Fruit fly (Drosophila melanogaster): ENCODE results near the gene mAcon2.

mAcon2 gene

DNA sequence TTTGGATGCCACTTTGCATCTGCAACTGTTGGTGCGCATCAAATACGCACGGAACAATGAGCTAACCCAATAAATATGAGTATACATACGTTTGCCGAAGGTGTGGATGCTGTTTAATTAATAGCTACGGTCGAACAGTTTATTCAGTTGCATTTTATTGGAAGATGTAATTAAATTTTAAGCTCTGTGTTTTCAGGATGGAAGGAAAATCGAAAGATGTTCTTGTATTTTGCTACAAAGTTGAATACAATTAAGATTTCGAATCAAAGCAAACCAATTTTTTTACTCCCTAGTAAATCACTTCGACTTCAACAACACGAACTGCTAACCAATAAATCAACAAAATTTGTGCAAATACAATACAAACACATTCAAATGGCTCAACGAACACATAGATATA is at the start of gene mAcon2:
Gene mAcon2, plus strand, starts transcription at position 301 of the 400 bp plus-strand sequence.
- TF ChIP-seq CG8478 (optimal IDR thresholded peaks at IDR 0.05) = no peak
- no peak for TF ChIP-seq CTCF (optimal IDR thresholded peaks at IDR 0.05)

DNA sequence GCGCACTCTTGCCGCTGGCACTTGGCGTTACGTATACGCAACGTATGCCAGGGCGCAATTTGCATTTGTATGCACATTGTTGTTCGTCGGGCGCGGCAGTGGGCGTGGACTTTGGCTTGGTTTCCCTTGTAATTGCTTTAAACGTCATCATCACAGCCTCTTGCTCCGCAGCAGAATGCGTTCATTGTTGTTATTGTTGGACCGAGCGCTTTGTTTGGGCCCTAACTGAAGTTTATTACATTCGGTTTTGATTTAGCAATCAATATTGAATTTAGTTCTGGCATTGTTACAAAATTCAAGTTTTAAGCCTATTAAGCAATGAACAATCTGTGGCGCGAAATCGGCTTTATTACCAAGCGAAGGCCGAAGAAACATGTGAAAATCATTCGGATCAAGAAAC is 48.9 kb upstream of the mAcon2 start, which contains the start of gene CG43449:
Gene CG43449, plus strand, starts transcription at position 301 of the 400 bp plus-strand sequence.
- TF ChIP-seq CG8478 (optimal IDR thresholded peaks at IDR 0.05) (no peak), CTCF (optimal IDR thresholded peaks at IDR 0.05) (no peak)

DNA sequence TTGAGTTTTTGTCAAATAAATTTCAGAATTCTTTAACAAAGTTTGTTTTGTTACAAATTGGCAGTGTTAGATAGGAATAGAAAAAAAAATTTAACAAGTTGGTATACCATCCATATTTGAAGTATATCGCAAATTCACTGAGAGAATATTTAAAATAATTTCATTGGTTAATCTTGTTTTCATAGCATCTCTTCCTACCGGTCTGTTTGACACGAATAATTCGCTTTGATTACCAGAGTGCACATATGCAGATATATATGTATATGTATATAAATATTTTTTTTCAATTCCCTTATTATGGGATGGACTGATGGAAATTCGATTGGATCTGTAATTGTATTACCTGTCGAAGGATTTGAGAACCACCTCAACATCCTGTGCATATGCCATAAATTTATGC is 21.4 kb upstream of the mAcon2 start, which contains the start of gene SdhCL:
Gene SdhCL, minus strand, starts transcription at position 101 of the 400 bp plus-strand sequence.
- TF ChIP-seq CG8478 (optimal IDR thresholded peaks at IDR 0.05) (no peak), CTCF (optimal IDR thresholded peaks at IDR 0.05) (no peak)

DNA sequence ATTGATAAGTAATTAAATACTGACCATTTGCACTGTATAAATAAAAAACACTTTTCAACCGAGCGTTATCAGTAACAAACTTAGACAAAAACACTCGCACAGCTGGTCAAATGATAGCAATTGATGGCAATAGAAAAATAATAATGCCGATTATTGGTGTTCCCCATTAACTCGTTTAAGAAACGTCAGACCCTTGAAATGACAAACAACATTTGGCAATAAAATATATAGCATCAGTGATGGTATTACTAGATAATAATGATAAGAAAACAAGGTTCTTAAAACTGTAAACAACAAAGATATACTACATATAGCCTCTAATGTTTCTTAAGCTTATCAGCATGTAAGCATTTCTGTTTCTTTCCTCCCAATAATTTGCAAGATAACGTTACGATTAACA is 10.6 kb upstream of the mAcon2 start:
- TF ChIP-seq CG8478 (optimal IDR thresholded peaks at IDR 0.05) (no peak), CTCF (optimal IDR thresholded peaks at IDR 0.05) (no peak)

DNA sequence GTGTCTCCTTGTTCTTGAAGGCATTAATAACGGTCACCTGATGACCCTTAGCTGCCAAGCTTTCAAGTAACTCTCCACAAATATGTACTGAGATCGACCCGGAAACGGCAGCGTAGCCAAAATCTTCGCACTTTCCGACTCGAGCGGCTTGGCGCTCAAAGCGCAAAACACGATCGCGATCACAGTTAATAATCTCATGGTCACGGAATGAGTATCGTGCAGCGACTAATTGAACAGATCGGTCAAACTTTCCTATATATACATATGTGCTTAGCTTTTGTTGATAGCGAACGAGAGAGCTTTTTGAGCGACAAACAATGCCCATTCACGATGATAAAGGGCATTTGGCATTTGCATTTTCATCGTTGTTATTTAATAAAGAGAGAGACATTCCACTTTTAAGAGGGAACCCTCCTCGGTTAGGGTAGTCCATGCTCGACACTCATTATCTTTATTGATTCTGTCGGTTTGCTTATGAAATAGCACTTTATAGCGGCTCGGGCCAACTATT is 8.8 kb upstream of the mAcon2 start, which contains the start of gene Ugt35C1:
Gene Ugt35C1, minus strand, starts transcription at position 213 of the 511 bp plus-strand sequence.
- TF ChIP-seq CG8478 (optimal IDR thresholded peaks at IDR 0.05) = no peak
- no peak for TF ChIP-seq CTCF (optimal IDR thresholded peaks at IDR 0.05)

DNA sequence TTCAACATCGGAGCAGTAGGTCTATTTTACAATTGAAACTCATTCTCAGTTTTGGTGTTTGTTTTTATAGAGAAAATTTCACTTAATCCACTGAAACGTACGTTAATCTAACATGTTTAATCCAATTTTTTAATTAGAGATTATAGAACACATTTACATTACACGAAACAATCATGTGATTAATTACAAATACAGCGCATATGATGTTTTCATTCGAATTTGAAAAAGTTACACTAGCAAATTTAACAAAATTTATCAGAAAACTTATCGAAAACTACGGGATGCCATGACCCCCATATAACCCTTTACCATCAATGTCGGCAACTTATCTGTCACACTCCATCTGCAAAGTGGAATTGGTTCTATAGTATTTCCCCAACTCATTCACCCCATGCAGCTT is 8.2 kb downstream of the mAcon2 start, which contains the start of gene CheA86a:
Gene CheA86a, minus strand, starts transcription at position 101 of the 400 bp plus-strand sequence.
- TF ChIP-seq CTCF (optimal IDR thresholded peaks at IDR 0.05) (no peak), CG8478 (optimal IDR thresholded peaks at IDR 0.05) (no peak)

DNA sequence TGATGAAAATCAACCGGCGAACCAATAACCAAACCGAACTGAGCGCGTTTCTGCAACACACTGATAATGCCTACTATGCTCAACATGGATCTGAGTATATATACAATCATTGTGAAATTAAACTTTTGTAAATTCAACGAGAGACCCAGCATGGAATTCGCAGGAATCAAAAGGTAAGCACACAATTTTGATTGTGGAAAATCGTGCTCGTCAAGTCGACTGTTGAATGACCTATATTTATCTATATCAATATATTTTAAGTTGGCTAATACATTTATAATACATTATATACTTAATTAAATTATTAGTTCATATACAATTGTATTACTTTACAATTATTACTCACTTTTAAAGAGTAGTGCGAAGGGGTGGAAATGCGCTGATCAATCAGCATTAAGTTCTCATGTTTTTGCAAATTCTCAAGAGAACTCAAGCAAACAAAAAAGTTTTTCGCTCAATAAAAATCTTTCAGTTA is 16.9 kb downstream of the mAcon2 start, which contains the start of gene Ugt302K1:
Gene Ugt302K1, minus strand, starts transcription at position 51 of the 475 bp plus-strand sequence.
- TF ChIP-seq CTCF (optimal IDR thresholded peaks at IDR 0.05) = no peak
- TF ChIP-seq CG8478 (optimal IDR thresholded peaks at IDR 0.05) = no peak

DNA sequence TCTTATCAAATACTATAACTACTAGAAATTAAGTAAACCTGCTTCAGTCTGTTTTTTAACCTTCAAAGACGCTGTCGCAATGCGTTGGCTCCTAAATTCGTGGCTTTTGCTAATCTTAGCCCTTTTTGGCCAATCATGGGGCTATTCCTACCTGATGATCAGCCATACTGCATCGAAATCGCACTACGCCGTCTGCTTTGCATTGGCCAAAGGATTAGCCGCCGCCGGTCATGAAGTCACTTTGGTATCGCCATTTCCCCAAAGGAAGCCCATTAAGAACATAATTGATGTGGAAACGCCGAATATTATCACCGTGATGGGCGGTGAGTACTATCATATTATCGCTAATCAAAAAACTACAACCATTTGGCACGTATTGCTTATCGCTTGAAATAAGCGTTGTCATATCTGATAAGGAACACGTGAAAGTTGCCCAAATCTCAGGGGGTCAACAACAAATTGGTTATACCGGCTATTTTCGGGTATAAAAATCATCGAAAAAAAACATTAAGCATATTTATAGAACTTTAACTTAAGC is 17.7 kb downstream of the mAcon2 start, which contains the start of gene Ugt302E1:
Gene Ugt302E1, plus strand, starts transcription at position 51 of the 538 bp plus-strand sequence.
- TF ChIP-seq CTCF (optimal IDR thresholded peaks at IDR 0.05) (no peak), CG8478 (optimal IDR thresholded peaks at IDR 0.05) (no peak)

DNA sequence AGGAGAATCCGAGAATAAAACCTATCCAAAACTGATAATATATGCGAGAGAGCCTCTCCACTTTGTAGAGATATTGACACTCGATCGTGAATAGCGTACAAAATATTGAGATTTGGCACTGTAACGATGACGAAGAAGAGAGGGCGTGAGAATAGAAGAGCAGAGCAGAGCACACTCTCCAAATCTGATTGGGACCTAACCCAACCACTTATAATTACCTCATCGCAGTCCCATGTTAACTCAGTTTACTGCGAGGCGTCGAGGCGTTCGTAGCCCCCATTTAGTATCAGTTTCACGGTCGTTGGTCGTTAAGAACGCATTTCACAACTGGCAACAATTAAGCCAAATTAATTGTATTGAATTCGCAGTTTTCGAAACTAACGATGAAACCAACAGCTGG is 19.9 kb downstream of the mAcon2 start, which contains the start of gene Ugt302C1:
Gene Ugt302C1, plus strand, starts transcription at position 241 of the 400 bp plus-strand sequence.
- TF ChIP-seq CTCF (optimal IDR thresholded peaks at IDR 0.05) (no peak), CG8478 (optimal IDR thresholded peaks at IDR 0.05) (no peak)

DNA sequence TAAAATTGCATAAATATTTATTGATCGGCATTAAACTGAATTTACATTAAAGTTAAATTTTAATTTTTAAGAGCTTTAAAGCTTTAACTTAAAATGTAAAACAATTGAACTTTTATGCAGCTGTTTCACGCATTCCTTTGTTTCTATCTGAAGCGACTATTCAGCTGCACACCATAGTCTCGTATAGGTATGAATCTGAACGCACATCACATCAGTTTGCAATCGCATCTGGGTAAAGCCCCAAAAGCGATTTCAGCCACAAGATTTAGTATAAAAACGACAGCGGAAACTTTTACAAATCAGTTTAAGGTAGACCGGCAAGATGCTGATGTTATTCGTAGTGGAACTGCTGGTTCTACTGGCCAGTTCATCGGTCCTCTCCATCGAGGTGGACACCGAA is 23.9 kb downstream of the mAcon2 start, which contains the start of gene CG4757:
Gene CG4757, plus strand, starts transcription at position 301 of the 400 bp plus-strand sequence.
- no peak for TF ChIP-seq CTCF (optimal IDR thresholded peaks at IDR 0.05)
- TF ChIP-seq CG8478 (optimal IDR thresholded peaks at IDR 0.05) = no peak

DNA sequence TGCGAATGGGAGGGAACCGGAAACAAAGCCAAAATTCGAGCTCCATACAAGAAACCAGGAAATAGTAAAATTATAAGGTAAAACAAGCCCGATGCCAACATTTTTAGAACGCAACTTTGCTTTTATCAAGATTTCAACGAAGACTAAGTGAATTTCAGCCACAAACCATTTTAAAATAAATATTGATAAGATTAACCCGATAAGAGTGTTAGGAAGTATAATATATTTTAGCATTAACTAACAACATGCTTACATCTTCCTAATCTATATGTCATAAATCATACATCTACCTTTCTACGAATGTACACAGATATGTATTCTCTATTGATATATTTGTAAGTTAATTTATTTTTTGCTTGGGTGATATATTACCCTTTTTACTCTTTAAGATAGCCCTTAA is 29.0 kb downstream of the mAcon2 start, which contains the start of gene Ugt35E1:
Gene Ugt35E1, minus strand, starts transcription at position 101 of the 400 bp plus-strand sequence.
- TF ChIP-seq CG8478 (optimal IDR thresholded peaks at IDR 0.05) (no peak), CTCF (optimal IDR thresholded peaks at IDR 0.05) (no peak)

DNA sequence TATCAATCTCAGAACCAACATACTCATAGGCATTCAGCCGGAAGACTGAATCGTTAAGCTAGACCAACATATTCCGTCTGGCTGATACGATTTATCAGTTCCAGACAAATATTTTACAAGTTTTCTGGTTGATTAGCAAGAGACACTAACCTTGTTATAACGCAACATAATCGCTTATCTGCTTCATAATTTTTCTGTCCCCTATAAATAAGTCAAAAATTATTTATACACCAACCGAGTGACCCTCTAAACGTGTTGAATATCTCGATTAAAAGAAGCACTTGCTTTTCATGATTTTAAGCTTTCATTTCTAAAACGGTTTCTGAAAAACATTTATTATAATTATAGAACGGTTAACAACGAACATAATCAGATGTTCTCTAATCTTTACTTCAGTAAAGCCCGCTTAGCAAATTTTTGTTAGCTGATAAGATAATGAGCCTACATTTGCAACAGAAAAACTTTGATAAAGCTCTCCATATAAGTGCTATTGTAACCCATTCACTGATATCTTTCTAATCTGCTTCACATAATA is 31.0 kb downstream of the mAcon2 start, which contains the start of gene Ugt35E2:
Gene Ugt35E2, minus strand, starts transcription at position 51 of the 535 bp plus-strand sequence.
- TF ChIP-seq CG8478 (optimal IDR thresholded peaks at IDR 0.05) (no peak), CTCF (optimal IDR thresholded peaks at IDR 0.05) (no peak)

DNA sequence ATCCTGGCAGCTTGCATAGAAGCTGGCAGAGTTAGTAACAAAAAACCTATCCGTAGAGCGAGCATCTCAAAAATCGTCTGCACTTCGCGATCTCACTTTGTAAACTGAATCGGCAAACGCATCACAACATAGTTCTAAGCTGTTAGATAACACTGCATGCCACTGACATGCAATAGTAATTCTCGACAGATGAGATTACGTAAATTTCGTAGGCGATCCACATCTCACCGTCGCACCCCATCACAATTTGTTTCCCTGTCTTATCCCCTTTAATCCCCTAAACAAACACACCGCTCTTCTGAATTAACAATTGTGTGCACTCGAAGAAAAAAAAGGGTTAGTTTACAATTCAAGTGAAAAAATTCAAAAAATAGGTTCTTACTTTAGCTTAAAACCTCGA is 33.2 kb downstream of the mAcon2 start, which contains the start of gene Ugt35B1:
Gene Ugt35B1, minus strand, starts transcription at position 101 of the 400 bp plus-strand sequence.
- TF ChIP-seq CTCF (optimal IDR thresholded peaks at IDR 0.05) (no peak), CG8478 (optimal IDR thresholded peaks at IDR 0.05) (no peak)

DNA sequence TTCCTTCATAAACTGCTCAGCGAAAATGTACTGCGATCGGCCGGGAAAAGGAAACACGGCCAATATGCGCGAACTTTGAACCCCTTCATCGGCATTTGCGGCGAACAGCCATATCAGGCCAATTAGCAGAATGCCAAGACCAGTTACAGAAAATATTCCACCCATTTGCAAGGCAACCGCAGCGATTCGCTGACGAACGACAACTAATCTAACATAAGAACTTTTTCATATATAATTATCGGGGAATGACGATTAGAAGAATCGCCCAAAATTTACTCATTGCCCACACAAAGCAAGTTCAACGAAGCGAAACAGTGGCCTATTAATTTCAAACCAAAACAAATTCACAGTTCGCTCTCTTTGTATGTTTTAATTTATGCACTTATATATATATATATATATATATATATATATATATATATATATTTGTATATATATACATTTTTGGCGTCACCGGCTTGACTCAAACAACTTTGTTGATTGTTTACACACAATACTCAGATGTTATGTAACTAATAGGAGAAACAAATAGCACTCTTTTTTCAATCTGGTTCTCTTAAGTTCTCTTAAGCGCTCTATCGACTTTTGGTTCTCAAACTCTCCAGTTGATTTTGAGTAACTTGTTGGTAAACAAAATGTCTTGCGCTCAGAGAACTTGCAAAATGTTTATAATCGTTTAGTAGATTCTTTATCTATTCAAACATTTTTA is 35.6 kb downstream of the mAcon2 start, which contains the start of gene Ugt35A1:
Gene Ugt35A1, minus strand, starts transcription at position 205 of the 709 bp plus-strand sequence.
- no peak for TF ChIP-seq CG8478 (optimal IDR thresholded peaks at IDR 0.05)
- no peak for TF ChIP-seq CTCF (optimal IDR thresholded peaks at IDR 0.05)

DNA sequence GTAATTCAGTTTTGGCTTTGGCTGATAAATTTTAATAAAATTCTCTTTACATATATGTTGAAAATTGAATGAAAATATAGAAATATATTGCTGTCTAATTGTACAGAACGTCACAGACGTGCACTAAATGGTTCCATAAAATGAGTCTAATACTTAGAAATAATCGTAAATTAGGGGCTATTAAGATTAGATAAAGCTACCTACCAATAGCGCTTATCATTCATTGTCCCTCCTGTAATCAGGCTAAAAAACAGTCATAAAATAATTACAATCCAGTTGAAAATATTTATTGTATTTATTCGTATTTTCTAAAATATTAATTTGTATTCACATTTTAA is 36.2 kb downstream of the mAcon2 start:
- TF ChIP-seq CTCF (optimal IDR thresholded peaks at IDR 0.05) = no peak
- TF ChIP-seq CG8478 (optimal IDR thresholded peaks at IDR 0.05) = no peak
